Worm (Caenorhabditis elegans): ENCODE measurements around the gene gly-9.

gly-9 gene

ce11 chrIII:11236788-11237187 is 53.6 kb downstream of the gly-9 start, which contains the start of the genes Y47D3A.14 and aakb-2 (continued):
- TF ChIP-seq snpc-3.4 (tag; optimal IDR thresholded peaks at IDR 0.05) = peak; percentile 39
- no peak for TF ChIP-seq dpff-1 (tag; optimal IDR thresholded peaks at IDR 0.05)
- TF ChIP-seq atf-7 (tag; optimal IDR thresholded peaks at IDR 0.05) = no peak
- TF ChIP-seq F52B5.7 (tag; optimal IDR thresholded peaks at IDR 0.05) = no peak
- TF ChIP-seq mcd-1 (GFP tag; IDR thresholded peaks at IDR 0.05) = peak; percentile 53
- no peak for TF ChIP-seq lsy-27 (tag; optimal IDR thresholded peaks at IDR 0.05; ENCODE audit: borderline replicate concordance, insufficient read depth)
- TF ChIP-seq hmg-20 (GFP tag; IDR thresholded peaks at IDR 0.05) = no peak
- no peak for TF ChIP-seq ztf-22 (GFP tag; optimal IDR thresholded peaks at IDR 0.05)
- no peak for TF ChIP-seq madf-8 (GFP tag; conservative IDR thresholded peaks at IDR 0.05)
- TF ChIP-seq B0261.1 (tag; optimal IDR thresholded peaks at IDR 0.05) = no peak
- TF ChIP-seq unc-130 (GFP tag; optimal IDR thresholded peaks at IDR 0.05) = no peak
- TF ChIP-seq ceh-58 (GFP tag; IDR thresholded peaks at IDR 0.05) = no peak
- no peak for TF ChIP-seq ceh-79 (tag; optimal IDR thresholded peaks at IDR 0.05)
- TF ChIP-seq F55B11.4 (tag; optimal IDR thresholded peaks at IDR 0.05; ENCODE audit: borderline replicate concordance, insufficient read depth) = no peak
- TF ChIP-seq ZK185.1 (tag; optimal IDR thresholded peaks at IDR 0.05; ENCODE audit: poor library complexity, severe bottlenecking) = no peak
- TF ChIP-seq attf-5 (GFP tag; optimal IDR thresholded peaks at IDR 0.05) = peak; percentile 73
- no peak for TF ChIP-seq ccch-3 (GFP tag; optimal IDR thresholded peaks at IDR 0.05)
- no peak for TF ChIP-seq F57A8.1 (GFP tag; optimal IDR thresholded peaks at IDR 0.05)
- no peak for TF ChIP-seq D2030.7 (GFP tag; IDR thresholded peaks at IDR 0.05)
- TF ChIP-seq athp-1 (tag; optimal IDR thresholded peaks at IDR 0.05) = no peak
- TF ChIP-seq bed-2 (GFP tag; IDR thresholded peaks at IDR 0.05) = no peak
- TF ChIP-seq nhr-80 (tag; optimal IDR thresholded peaks at IDR 0.05) = peak; percentile 25
- TF ChIP-seq hmg-1.2 (GFP tag; IDR thresholded peaks at IDR 0.05) = peak; percentile 13; the same call in 1 of the 2 replicates
- TF ChIP-seq mes-4 (tag; optimal IDR thresholded peaks at IDR 0.05) = no peak
- no peak for TF ChIP-seq ztf-3 (GFP tag; optimal IDR thresholded peaks at IDR 0.05)
- TF ChIP-seq ceh-100 (GFP tag; IDR thresholded peaks at IDR 0.05) = peak; percentile 55
- TF ChIP-seq zfh-2 (GFP tag; conservative IDR thresholded peaks at IDR 0.05) = peak; percentile 52
- TF ChIP-seq hsf-1 (GFP tag; IDR thresholded peaks at IDR 0.05) = no peak
- TF ChIP-seq pha-4 (tag; optimal IDR thresholded peaks at IDR 0.05) = no peak
- TF ChIP-seq attf-3 (GFP tag; conservative IDR thresholded peaks at IDR 0.05) = no peak
- no peak for TF ChIP-seq die-1 (tag; optimal IDR thresholded peaks at IDR 0.05)
- TF ChIP-seq sptf-2 (GFP tag; optimal IDR thresholded peaks at IDR 0.05) = no peak
- TF ChIP-seq Y67H2A.10 (GFP tag; conservative IDR thresholded peaks at IDR 0.05) = no peak
- no peak for TF ChIP-seq Y79H2A.3 (GFP tag; conservative IDR thresholded peaks at IDR 0.05)
- peak; percentile 33; the same call in 1 of the 2 replicates for TF ChIP-seq B0336.3 (GFP tag; IDR thresholded peaks at IDR 0.05)
- no peak for TF ChIP-seq chd-7 (tag; optimal IDR thresholded peaks at IDR 0.05)
- TF ChIP-seq lin-54 (GFP tag; optimal IDR thresholded peaks at IDR 0.05) = no peak
- no peak for TF ChIP-seq egl-18 (GFP tag; IDR thresholded peaks at IDR 0.05)
- TF ChIP-seq ztf-6 (GFP tag; IDR thresholded peaks at IDR 0.05) = no peak
- no peak for TF ChIP-seq C06A6.2 (GFP tag; conservative IDR thresholded peaks at IDR 0.05)
- TF ChIP-seq let-526 (GFP tag; IDR thresholded peaks at IDR 0.05) = no peak
- TF ChIP-seq fkh-3 (tag; optimal IDR thresholded peaks at IDR 0.05) = no peak
- TF ChIP-seq rpc-1 (optimal IDR thresholded peaks at IDR 0.05) = peak; percentile 19
- TF ChIP-seq rpc-1 (tag; optimal IDR thresholded peaks at IDR 0.05) = no peak
- TF ChIP-seq C17E4.6 (GFP tag; IDR thresholded peaks at IDR 0.05) = no peak
- no peak for TF ChIP-seq nfya-2 (GFP tag; IDR thresholded peaks at IDR 0.05)
